Worm (Caenorhabditis elegans) whole organism, L3 larva: ENCODE results near the gene mars-1.

Experiments
- R02D3.7 ChIP-seq: fragments of 150-350 bp; optimal IDR thresholded peaks from 2 replicates; lab custom pipeline; 2014; ENCODE audit warnings: missing biosample characterization, missing genetic modification characterization
- aly-2 ChIP-seq: fragments of 150-350 bp; optimal IDR thresholded peaks from 2 replicates; lab custom pipeline; 2014; ENCODE audit warnings: missing biosample characterization, missing genetic modification characterization
- ama-1 ChIP-seq: fragments of 150-350 bp; optimal IDR thresholded peaks from 2 replicates; lab custom pipeline; 2018
- ceh-82 ChIP-seq: fragments of 150-350 bp; optimal IDR thresholded peaks from 2 replicates; lab custom pipeline; 2014; ENCODE audit warnings: missing biosample characterization, missing genetic modification characterization
- ceh-9 ChIP-seq: sonication (generic microtip); optimal IDR thresholded peaks from 2 replicates; lab custom pipeline; 2018; ENCODE audit warnings: missing biosample characterization, missing genetic modification characterization
- daf-12 ChIP-seq: fragments of 150-350 bp; optimal IDR thresholded peaks from 2 replicates; lab custom pipeline; 2014; ENCODE audit warnings: missing biosample characterization, missing genetic modification reagents, missing genetic modification characterization
- egl-5 ChIP-seq: fragments of 150-350 bp; optimal IDR thresholded peaks from 2 replicates; lab custom pipeline; 2017; ENCODE audit warnings: missing biosample characterization, missing genetic modification reagents, missing genetic modification characterization, inconsistent platforms
- elt-1 ChIP-seq: fragments of 150-350 bp; optimal IDR thresholded peaks from 2 replicates; lab custom pipeline; 2014; ENCODE audit warnings: missing biosample characterization, missing genetic modification characterization
- elt-2 ChIP-seq: sonication (generic microtip); optimal IDR thresholded peaks from 2 replicates; lab custom pipeline; 2016; ENCODE audit warnings: missing genetic modification reagents, mild to moderate bottlenecking, missing genetic modification characterization, missing compliant biosample characterization
- elt-3 ChIP-seq, 3 experiments: fragments of 150-350 bp in 1 of 3; sonication (generic microtip) in 2 of 3; optimal IDR thresholded peaks; 2 replicates in 2 of 3; 4 replicates in 1 of 3; lab custom pipeline; 2014 to 2017; ENCODE audit warnings: missing biosample characterization in 3 of 3, missing genetic modification characterization in 3 of 3
- fkh-10 ChIP-seq: sonication (generic microtip); optimal IDR thresholded peaks from 2 replicates; lab custom pipeline; 2017; ENCODE audit warnings: missing biosample characterization, missing genetic modification reagents, missing genetic modification characterization
- fos-1 ChIP-seq: fragments of 150-350 bp; optimal IDR thresholded peaks from 2 replicates; lab custom pipeline; 2014; ENCODE audit warnings: missing biosample characterization, missing genetic modification characterization
- hmg-11 ChIP-seq: sonication (generic microtip); optimal IDR thresholded peaks from 2 replicates; lab custom pipeline; 2016; ENCODE audit warnings: missing genetic modification characterization, missing compliant biosample characterization
- lin-15B ChIP-seq: fragments of 150-350 bp; optimal IDR thresholded peaks from 2 replicates; lab custom pipeline; 2014; ENCODE audit warnings: missing biosample characterization, missing genetic modification characterization
- lin-39 ChIP-seq: fragments of 150-350 bp; optimal IDR thresholded peaks from 2 replicates; lab custom pipeline; 2018; ENCODE audit warnings: missing biosample characterization, missing genetic modification reagents, missing genetic modification characterization
- lsy-12 ChIP-seq: sonication (generic microtip); optimal IDR thresholded peaks from 2 replicates; lab custom pipeline; 2016; ENCODE audit warnings: mild to moderate bottlenecking, missing genetic modification characterization, missing compliant biosample characterization
- mdl-1 ChIP-seq: fragments of 150-350 bp; optimal IDR thresholded peaks from 2 replicates; lab custom pipeline; 2014; ENCODE audit warnings: missing biosample characterization, missing genetic modification characterization
- mml-1 ChIP-seq: fragments of 150-350 bp; sonication (generic microtip); optimal IDR thresholded peaks from 3 replicates; lab custom pipeline; 2014; ENCODE audit warnings: missing biosample characterization, missing genetic modification characterization
- nfya-1 ChIP-seq: sonication (generic microtip); optimal IDR thresholded peaks from 2 replicates; lab custom pipeline; 2017; ENCODE audit warnings: missing genetic modification characterization, mild to moderate bottlenecking, missing compliant biosample characterization, antibody characterized with exemption, moderate library complexity; ENCODE audit not compliant: insufficient read depth
- nhr-11 ChIP-seq: fragments of 150-350 bp; optimal IDR thresholded peaks from 2 replicates; lab custom pipeline; 2014; ENCODE audit warnings: missing biosample characterization, missing genetic modification characterization
- nhr-12 ChIP-seq: fragments of 150-350 bp; optimal IDR thresholded peaks from 2 replicates; lab custom pipeline; 2014; ENCODE audit warnings: missing biosample characterization, missing genetic modification characterization
- nhr-23 ChIP-seq: fragments of 150-350 bp; optimal IDR thresholded peaks from 2 replicates; lab custom pipeline; 2014; ENCODE audit warnings: missing biosample characterization, missing genetic modification reagents, missing genetic modification characterization
- nhr-237 ChIP-seq: fragments of 150-350 bp; optimal IDR thresholded peaks from 2 replicates; lab custom pipeline; 2014; ENCODE audit warnings: missing biosample characterization, missing genetic modification characterization
- nhr-25 ChIP-seq: sonication (generic microtip); optimal IDR thresholded peaks from 2 replicates; lab custom pipeline; 2017; ENCODE audit warnings: missing biosample characterization, missing genetic modification characterization
- nhr-28 ChIP-seq: fragments of 150-350 bp; optimal IDR thresholded peaks from 2 replicates; lab custom pipeline; 2014; ENCODE audit warnings: missing biosample characterization, missing genetic modification characterization
- nhr-43 ChIP-seq: sonication (generic microtip); optimal IDR thresholded peaks from 2 replicates; lab custom pipeline; 2016; ENCODE audit warnings: mild to moderate bottlenecking, missing genetic modification characterization, missing compliant biosample characterization; ENCODE audit not compliant: poor library complexity, severe bottlenecking
- nhr-67 ChIP-seq: fragments of 150-350 bp; optimal IDR thresholded peaks from 2 replicates; lab custom pipeline; 2014; ENCODE audit warnings: missing biosample characterization, missing genetic modification characterization
- nhr-76 ChIP-seq: fragments of 150-350 bp; sonication (generic microtip); optimal IDR thresholded peaks from 5 replicates; lab custom pipeline; 2014; ENCODE audit warnings: missing biosample characterization, missing genetic modification characterization
- pha-4 ChIP-seq: fragments of 150-350 bp; optimal IDR thresholded peaks from 2 replicates; lab custom pipeline; 2014; ENCODE audit warnings: missing biosample characterization, missing genetic modification reagents, missing genetic modification characterization
- sea-2 ChIP-seq: fragments of 150-350 bp; sonication (generic microtip); optimal IDR thresholded peaks from 4 replicates; lab custom pipeline; 2014; ENCODE audit warnings: missing biosample characterization, missing genetic modification reagents, missing genetic modification characterization
- skn-1 ChIP-seq: fragments of 150-350 bp; optimal IDR thresholded peaks from 2 replicates; lab custom pipeline; 2014; ENCODE audit warnings: missing biosample characterization, missing genetic modification characterization
- snpc-4 ChIP-seq: fragments of 150-350 bp; optimal IDR thresholded peaks from 2 replicates; lab custom pipeline; 2014; ENCODE audit warnings: missing biosample characterization, missing genetic modification characterization
- tbx-2 ChIP-seq: sonication (generic microtip); optimal IDR thresholded peaks from 2 replicates; lab custom pipeline; 2016; ENCODE audit warnings: mild to moderate bottlenecking, missing genetic modification characterization, missing compliant biosample characterization
- unc-39 ChIP-seq: sonication (generic microtip); optimal IDR thresholded peaks from 4 replicates; lab custom pipeline; 2017; ENCODE audit warnings: missing biosample characterization, missing genetic modification characterization
- unc-62 ChIP-seq: fragments of 150-350 bp; sonication (generic microtip); optimal IDR thresholded peaks from 4 replicates; lab custom pipeline; 2014; ENCODE audit warnings: missing biosample characterization, missing genetic modification reagents, missing genetic modification characterization
- zag-1 ChIP-seq: fragments of 150-350 bp; optimal IDR thresholded peaks from 2 replicates; lab custom pipeline; 2014; ENCODE audit warnings: missing biosample characterization, missing genetic modification characterization
- ztf-11 ChIP-seq: fragments of 150-350 bp; optimal IDR thresholded peaks from 2 replicates; lab custom pipeline; 2014; ENCODE audit warnings: missing biosample characterization, missing genetic modification characterization

The mars-1 gene

ce11 chrIV:11635437-11636408 is at the start of gene mars-1:
Gene mars-1 (minus strand): TSS chrIV:11635487.
- peak; percentile 76 for TF ChIP-seq pha-4
- TF ChIP-seq nhr-43 (tag; lab: Kevin White, UChicago) = peak; percentile 31
- TF ChIP-seq nfya-1 (tag; lab: Kevin White, UChicago) = peak; percentile 58
- no peak for TF ChIP-seq fos-1
- no peak for TF ChIP-seq ceh-82
- peak; percentile 22 for TF ChIP-seq lsy-12 (tag; lab: Kevin White, UChicago)
- TF ChIP-seq ama-1 = no peak
- TF ChIP-seq nhr-23 (tag; lab: Kevin White, UChicago) = peak; percentile 56
- peak; percentile 80 for TF ChIP-seq lin-15B (tag; lab: Kevin White, UChicago)
- peak; percentile 34 for TF ChIP-seq nhr-11 (tag; lab: Kevin White, UChicago)
- peak; percentile 10 for TF ChIP-seq hmg-11 (tag; lab: Kevin White, UChicago)
- TF ChIP-seq unc-62 (GFP tag; lab: Kevin White, UChicago) = no peak
- TF ChIP-seq nhr-67 = no peak
- TF ChIP-seq aly-2 (tag; lab: Kevin White, UChicago) = no peak
- peak; percentile 25 for TF ChIP-seq fkh-10 (GFP tag; lab: Kevin White, UChicago)
- no peak for TF ChIP-seq nhr-76
- TF ChIP-seq skn-1 (tag; lab: Kevin White, UChicago) = peak; percentile 39
- TF ChIP-seq elt-2 (tag; lab: Kevin White, UChicago) = peak; percentile 32
- TF ChIP-seq nhr-25 (tag; lab: Kevin White, UChicago) = peak; percentile 61
- TF ChIP-seq snpc-4 = peak; percentile 18

ce11 chrIV:11681905-11682304 is 46.6 kb upstream of the mars-1 start, which contains the start of gene ZK792.4:
Gene ZK792.4 (minus strand): TSS chrIV:11682005.
- TF ChIP-seq fos-1 = no peak
- no peak for TF ChIP-seq nhr-76
- TF ChIP-seq nhr-28 (tag; lab: Kevin White, UChicago) = no peak
- no peak for TF ChIP-seq nhr-67
- no peak for TF ChIP-seq elt-2 (tag; lab: Kevin White, UChicago)
- TF ChIP-seq lin-15B (tag; lab: Kevin White, UChicago) = no peak
- no peak for TF ChIP-seq ztf-11
- TF ChIP-seq egl-5 (tag; lab: Kevin White, UChicago) = no peak
- TF ChIP-seq daf-12 (tag; lab: Kevin White, UChicago) = no peak
- no peak for TF ChIP-seq elt-3 (tag; optimal IDR thresholded peaks at IDR 0.05; lab: Kevin White, UChicago)
- TF ChIP-seq nfya-1 (tag; lab: Kevin White, UChicago) = no peak
- no peak for TF ChIP-seq elt-1
- TF ChIP-seq mdl-1 (tag; lab: Kevin White, UChicago) = no peak
- no peak for TF ChIP-seq skn-1 (tag; lab: Kevin White, UChicago)
- TF ChIP-seq pha-4 = no peak

ce11 chrIV:11676054-11676453 is 40.8 kb upstream of the mars-1 start, which contains the start of gene inx-9:
Gene inx-9 (plus strand): TSS chrIV:11676354.
- TF ChIP-seq nhr-67 (no peak), nhr-237 (tag; lab: Kevin White, UChicago) (no peak), zag-1 (tag; lab: Kevin White, UChicago) (no peak), fos-1 (no peak), ceh-82 (no peak), elt-3 (tag; optimal IDR thresholded peaks at IDR 0.05; lab: Kevin White, UChicago) (no peak), fkh-10 (GFP tag; lab: Kevin White, UChicago) (no peak), nhr-12 (tag; lab: Kevin White, UChicago) (no peak), egl-5 (tag; lab: Kevin White, UChicago) (no peak), lin-39 (tag; lab: Kevin White, UChicago) (no peak), snpc-4 (no peak), nhr-25 (tag; lab: Kevin White, UChicago) (no peak), mml-1 (tag; lab: Kevin White, UChicago) (no peak), ztf-11 (no peak)

- TF ChIP-seq unc-39 (tag; lab: Kevin White, UChicago) = no peak
- no peak for TF ChIP-seq hmg-11 (tag; lab: Kevin White, UChicago)
- TF ChIP-seq ceh-9 (tag; lab: Kevin White, UChicago) = no peak
- no peak for TF ChIP-seq sea-2 (GFP tag; lab: Kevin White, UChicago)
- no peak for TF ChIP-seq nhr-25 (tag; lab: Kevin White, UChicago)
- TF ChIP-seq zag-1 (tag; lab: Kevin White, UChicago) = no peak
- TF ChIP-seq nhr-28 (tag; lab: Kevin White, UChicago) = no peak
- no peak for TF ChIP-seq R02D3.7 (tag; lab: Kevin White, UChicago)
- no peak for TF ChIP-seq aly-2 (tag; lab: Kevin White, UChicago)
- no peak for TF ChIP-seq elt-2 (tag; lab: Kevin White, UChicago)
- no peak for TF ChIP-seq pha-4
- no peak for TF ChIP-seq snpc-4
- no peak for TF ChIP-seq tbx-2
- no peak for TF ChIP-seq lin-15B (tag; lab: Kevin White, UChicago)
- TF ChIP-seq, all 47 proteins: peak for 0
Measured at ce11 chrIV:11673543-11673942, 38.3 kb upstream of the mars-1 start, which contains the start of gene inx-8. Gene inx-8 (plus strand): TSS chrIV:11673843.
